Worm (Caenorhabditis elegans) whole organism, late embryonic: ENCODE results near the gene fbxb-77.

ENCODE experiments used
- dve-1 ChIP-seq: sonication (generic microtip); optimal IDR thresholded peaks from 2 replicates; lab custom pipeline; 2017; ENCODE audit warnings: antibody characterized with exemption, mild to moderate bottlenecking, missing genetic modification characterization, missing compliant biosample characterization
- eyg-1 ChIP-seq: sonication (generic microtip); optimal IDR thresholded peaks from 2 replicates; lab custom pipeline; 2016; ENCODE audit warnings: missing genotype, missing genetic modification characterization, missing compliant biosample characterization
- tbx-2 ChIP-seq: sonication (generic microtip); optimal IDR thresholded peaks from 2 replicates; lab custom pipeline; 2016; ENCODE audit warnings: missing genetic modification characterization, missing compliant biosample characterization

ce11 chrIV:4744167-4744566 is 11.8 kb downstream of the fbxb-77 start, which contains the start of gene hoe-1:
- TF ChIP-seq dve-1 (tag; lab: Kevin White, UChicago) (no peak), eyg-1 (no peak), tbx-2 (tag; lab: Kevin White, UChicago) (no peak)
